ENCODE assay signal across 1 fruit fly cellular context in the genomic region with DNA sequence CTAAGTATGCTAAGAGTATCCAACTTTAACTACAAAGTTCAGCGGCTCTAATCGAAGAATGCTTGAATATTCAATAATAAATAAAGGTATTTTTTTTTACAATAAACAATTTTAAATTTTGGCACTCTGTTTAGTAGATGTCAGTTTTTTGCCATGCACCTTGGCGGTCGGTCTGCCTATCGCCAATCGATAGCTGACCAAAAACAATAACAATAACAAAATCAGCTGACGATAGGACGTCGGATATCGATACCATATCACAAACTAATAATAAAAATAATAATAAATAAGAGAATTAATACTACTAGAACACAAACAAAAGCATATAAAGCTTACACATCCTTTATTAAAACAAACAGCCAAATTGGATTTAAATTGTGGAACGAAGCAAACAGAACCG.
A peak's percentile ranks its signal among the peaks of the same experiment; 100 is the strongest.
TF ChIP-seq lines count a peak whose summit lies in the region.

A gene (plus strand): TSS at position 241 of the 400 bp plus-strand sequence.

TF ChIP-seq in whole organism, embryonic, 481 proteins besides CTCF, POLR2A, EP300 and RAD21 (continued from another document):
- peak; percentile 91 for TF ChIP-seq bbx (GFP tag; IDR thresholded peaks at IDR 0.05; lab: Robert Waterston, UW; ENCODE audit: partially characterized antibody)
- TF ChIP-seq CG1603 (tag; optimal IDR thresholded peaks at IDR 0.05; lab: Kevin White, UChicago) = peak; percentile 9
- TF ChIP-seq cato (GFP tag; optimal IDR thresholded peaks at IDR 0.05; lab: Kevin White, UChicago; ENCODE audit: borderline replicate concordance) = no peak
- no peak for TF ChIP-seq Dbx (GFP tag; IDR thresholded peaks at IDR 0.05; lab: Robert Waterston, UW)
- TF ChIP-seq CG10267 (tag; optimal IDR thresholded peaks at IDR 0.05; lab: Kevin White, UChicago) = peak; percentile 10
- peak; percentile 9 for TF ChIP-seq CG8924 (tag; optimal IDR thresholded peaks at IDR 0.05; lab: Kevin White, UChicago)
- TF ChIP-seq vnd (GFP tag; IDR thresholded peaks at IDR 0.05; lab: Robert Waterston, UW; ENCODE audit: partially characterized antibody) = peak; percentile 82
- no peak for TF ChIP-seq odd (GFP tag; optimal IDR thresholded peaks at IDR 0.05; lab: Kevin White, UChicago)
- TF ChIP-seq gsb-n (tag; optimal IDR thresholded peaks at IDR 0.05; lab: Kevin White, UChicago) = no peak
- peak; percentile 80 for TF ChIP-seq Scr (GFP tag; IDR thresholded peaks at IDR 0.05; lab: Robert Waterston, UW; ENCODE audit: partially characterized antibody)
- TF ChIP-seq knrl (GFP tag; IDR thresholded peaks at IDR 0.05; lab: Robert Waterston, UW; ENCODE audit: partially characterized antibody) = peak; percentile 64
- no peak for TF ChIP-seq ab (GFP tag; optimal IDR thresholded peaks at IDR 0.05; lab: Kevin White, UChicago)
- no peak for TF ChIP-seq CG14965 (GFP tag; optimal IDR thresholded peaks at IDR 0.05; lab: Kevin White, UChicago; ENCODE audit: borderline replicate concordance)
- no peak for TF ChIP-seq Blimp-1 (GFP tag; optimal IDR thresholded peaks at IDR 0.05; lab: Kevin White, UChicago)
- no peak for TF ChIP-seq Ssrp (tag; optimal IDR thresholded peaks at IDR 0.05; lab: Kevin White, UChicago)
- TF ChIP-seq trem (tag; optimal IDR thresholded peaks at IDR 0.05; lab: Kevin White, UChicago) = peak; percentile 17
- no peak for TF ChIP-seq bigmax (GFP tag; optimal IDR thresholded peaks at IDR 0.05; lab: Kevin White, UChicago)
- TF ChIP-seq CG12659 (GFP tag; optimal IDR thresholded peaks at IDR 0.05; lab: Kevin White, UChicago) = peak; percentile 15
- no peak for TF ChIP-seq CG8359 (GFP tag; optimal IDR thresholded peaks at IDR 0.05; lab: Kevin White, UChicago; ENCODE audit: borderline replicate concordance)
- TF ChIP-seq seq (GFP tag; IDR thresholded peaks at IDR 0.05; lab: Robert Waterston, UW) = no peak
- peak; percentile 59; the same call in 1 of the 2 replicates for TF ChIP-seq hbn (GFP tag; IDR thresholded peaks at IDR 0.05; lab: Robert Waterston, UW; ENCODE audit: partially characterized antibody)
- peak; percentile 80; the same call in 2 of the 3 replicates for TF ChIP-seq Opbp (GFP tag; IDR thresholded peaks at IDR 0.05; lab: Robert Waterston, UW; ENCODE audit: partially characterized antibody)
- TF ChIP-seq CG12942 (GFP tag; optimal IDR thresholded peaks at IDR 0.05; lab: Kevin White, UChicago) = no peak
- no peak for TF ChIP-seq CG17385 (GFP tag; optimal IDR thresholded peaks at IDR 0.05; lab: Kevin White, UChicago)
- TF ChIP-seq inv (GFP tag; IDR thresholded peaks at IDR 0.05; lab: Robert Waterston, UW; ENCODE audit: partially characterized antibody) = peak; percentile 68
- peak; percentile 3 for TF ChIP-seq sens (GFP tag; lab: Kevin White, UChicago)
- TF ChIP-seq crp (GFP tag; optimal IDR thresholded peaks at IDR 0.05; lab: Kevin White, UChicago) = peak in 1 of 2 experiments; percentile 84
- no peak for TF ChIP-seq CG33213 (GFP tag; optimal IDR thresholded peaks at IDR 0.05; lab: Kevin White, UChicago)
- peak; percentile 88 for TF ChIP-seq mld (GFP tag; IDR thresholded peaks at IDR 0.05; lab: Robert Waterston, UW; ENCODE audit: partially characterized antibody)
- peak; percentile 57; the same call in 2 of the 3 replicates for TF ChIP-seq Doc3 (GFP tag; IDR thresholded peaks at IDR 0.05; lab: Robert Waterston, UW; ENCODE audit: partially characterized antibody)
- TF ChIP-seq D19A (tag; optimal IDR thresholded peaks at IDR 0.05; lab: Kevin White, UChicago) = no peak
- TF ChIP-seq E2f2 (GFP tag; IDR thresholded peaks at IDR 0.05; lab: Robert Waterston, UW) = peak; percentile 94
- TF ChIP-seq hb (GFP tag; IDR thresholded peaks at IDR 0.05; lab: Robert Waterston, UW; ENCODE audit: partially characterized antibody) = peak; percentile 90
- TF ChIP-seq CG13287 (GFP tag; IDR thresholded peaks at IDR 0.05; lab: Robert Waterston, UW; ENCODE audit: partially characterized antibody) = peak; percentile 81
- TF ChIP-seq vvl (GFP tag; IDR thresholded peaks at IDR 0.05; lab: Robert Waterston, UW) = no peak
- TF ChIP-seq CG14014 (GFP tag; IDR thresholded peaks at IDR 0.05; lab: Robert Waterston, UW) = no peak
- TF ChIP-seq Dll (GFP tag; IDR thresholded peaks at IDR 0.05; lab: Robert Waterston, UW; ENCODE audit: partially characterized antibody) = peak; percentile 80
- peak; percentile 2 for TF ChIP-seq Myb (GFP tag; optimal IDR thresholded peaks at IDR 0.05; lab: Kevin White, UChicago)
- peak; percentile 78 for TF ChIP-seq zen2 (GFP tag; IDR thresholded peaks at IDR 0.05; lab: Robert Waterston, UW; ENCODE audit: partially characterized antibody)
- TF ChIP-seq pzg (GFP tag; optimal IDR thresholded peaks at IDR 0.05; lab: Kevin White, UChicago) = peak; percentile 60
- no peak for TF ChIP-seq mam (GFP tag; optimal IDR thresholded peaks at IDR 0.05; lab: Kevin White, UChicago)
- no peak for TF ChIP-seq CG4360 (GFP tag; IDR thresholded peaks at IDR 0.05; lab: Robert Waterston, UW)
- TF ChIP-seq psq (GFP tag; optimal IDR thresholded peaks at IDR 0.05; lab: Kevin White, UChicago) = no peak
- no peak for TF ChIP-seq Jarid2 (GFP tag; optimal IDR thresholded peaks at IDR 0.05; lab: Kevin White, UChicago)
- TF ChIP-seq sna (GFP tag; IDR thresholded peaks at IDR 0.05; lab: Robert Waterston, UW; ENCODE audit: partially characterized antibody) = peak; percentile 80
- TF ChIP-seq ato (GFP tag; IDR thresholded peaks at IDR 0.05; lab: Robert Waterston, UW; ENCODE audit: partially characterized antibody) = peak; percentile 90
- peak; percentile 54 for TF ChIP-seq stwl (tag; optimal IDR thresholded peaks at IDR 0.05; lab: Kevin White, UChicago)
- peak; percentile 78; the same call in 1 of the 2 replicates for TF ChIP-seq amos (GFP tag; IDR thresholded peaks at IDR 0.05; lab: Robert Waterston, UW; ENCODE audit: partially characterized antibody)
- TF ChIP-seq CG18011 (GFP tag; optimal IDR thresholded peaks at IDR 0.05; lab: Kevin White, UChicago) = peak; percentile 97
- TF ChIP-seq MTF-1 (GFP tag; optimal IDR thresholded peaks at IDR 0.05; lab: Kevin White, UChicago; ENCODE audit: borderline replicate concordance) = no peak
- TF ChIP-seq BEAF-32 (GFP tag; optimal IDR thresholded peaks at IDR 0.05; lab: Kevin White, UChicago) = peak; percentile 64
- no peak for TF ChIP-seq CG32772 (GFP tag; IDR thresholded peaks at IDR 0.05; lab: Robert Waterston, UW)
- TF ChIP-seq Ada2b (GFP tag; IDR thresholded peaks at IDR 0.05; lab: Robert Waterston, UW) = no peak
- peak; percentile 42 for TF ChIP-seq Med (GFP tag; lab: Kevin White, UChicago)
- no peak for TF ChIP-seq CG8290 (GFP tag; optimal IDR thresholded peaks at IDR 0.05; lab: Kevin White, UChicago)
- peak in 1 of 2 experiments; percentile 16 for TF ChIP-seq CG8290 (tag; optimal IDR thresholded peaks at IDR 0.05; lab: Kevin White, UChicago)
- no peak for TF ChIP-seq CG11504 (tag; optimal IDR thresholded peaks at IDR 0.05; lab: Kevin White, UChicago)
- TF ChIP-seq Nf-YC (tag; optimal IDR thresholded peaks at IDR 0.05; lab: Kevin White, UChicago) = peak; percentile 20
- TF ChIP-seq abd-A (tag; optimal IDR thresholded peaks at IDR 0.05; lab: Kevin White, UChicago) = no peak
- peak; percentile 71 for TF ChIP-seq MBD-R2 (GFP tag; IDR thresholded peaks at IDR 0.05; lab: Robert Waterston, UW)
- TF ChIP-seq CG7963 (GFP tag; IDR thresholded peaks at IDR 0.05; lab: Robert Waterston, UW; ENCODE audit: partially characterized antibody) = peak; percentile 93
- peak; percentile 71 for TF ChIP-seq unc-4 (GFP tag; IDR thresholded peaks at IDR 0.05; lab: Robert Waterston, UW; ENCODE audit: partially characterized antibody)
- no peak for TF ChIP-seq Oaz (GFP tag; IDR thresholded peaks at IDR 0.05; lab: Robert Waterston, UW)
- peak; percentile 80 for TF ChIP-seq CG16813 (GFP tag; IDR thresholded peaks at IDR 0.05; lab: Robert Waterston, UW; ENCODE audit: partially characterized antibody)
- no peak for TF ChIP-seq CG7745 (tag; optimal IDR thresholded peaks at IDR 0.05; lab: Kevin White, UChicago)
- TF ChIP-seq dati (GFP tag; IDR thresholded peaks at IDR 0.05; lab: Robert Waterston, UW) = no peak
- TF ChIP-seq nerfin-2 (GFP tag; IDR thresholded peaks at IDR 0.05; lab: Robert Waterston, UW; ENCODE audit: partially characterized antibody) = peak; percentile 96
- no peak for TF ChIP-seq CG17328 (GFP tag; IDR thresholded peaks at IDR 0.05; lab: Robert Waterston, UW)
- TF ChIP-seq CG2712 (tag; optimal IDR thresholded peaks at IDR 0.05; lab: Kevin White, UChicago) = peak; percentile 3
- peak; percentile 95 for TF ChIP-seq Dref (GFP tag; IDR thresholded peaks at IDR 0.05; lab: Robert Waterston, UW)
- no peak for TF ChIP-seq Pdp1 (GFP tag; optimal IDR thresholded peaks at IDR 0.05; lab: Kevin White, UChicago)
- TF ChIP-seq Adf1 (GFP tag; IDR thresholded peaks at IDR 0.05; lab: Robert Waterston, UW) = 0 out of 2 replicates have a peak, but pooled peaks have one; percentile 8
- peak; percentile 88 for TF ChIP-seq CG34224 (GFP tag; IDR thresholded peaks at IDR 0.05; lab: Robert Waterston, UW; ENCODE audit: partially characterized antibody)
- TF ChIP-seq CG6791 (GFP tag; IDR thresholded peaks at IDR 0.05; lab: Robert Waterston, UW; ENCODE audit: partially characterized antibody) = peak; percentile 93
- TF ChIP-seq MESR4 (GFP tag; optimal IDR thresholded peaks at IDR 0.05; lab: Kevin White, UChicago) = peak; percentile 4
- peak; percentile 75 for TF ChIP-seq CG2116 (GFP tag; optimal IDR thresholded peaks at IDR 0.05; lab: Kevin White, UChicago)
- no peak for TF ChIP-seq sima (GFP tag; optimal IDR thresholded peaks at IDR 0.05; lab: Kevin White, UChicago)
- no peak for TF ChIP-seq Dad (GFP tag; optimal IDR thresholded peaks at IDR 0.05; lab: Kevin White, UChicago)
- TF ChIP-seq tna (GFP tag; IDR thresholded peaks at IDR 0.05; lab: Robert Waterston, UW; ENCODE audit: partially characterized antibody) = peak; percentile 96
- no peak for TF ChIP-seq sisA (GFP tag; IDR thresholded peaks at IDR 0.05; lab: Robert Waterston, UW)
- no peak for TF ChIP-seq B-H1 (GFP tag; IDR thresholded peaks at IDR 0.05; lab: Robert Waterston, UW)
- no peak for TF ChIP-seq CG7786 (GFP tag; optimal IDR thresholded peaks at IDR 0.05; lab: Kevin White, UChicago)
- TF ChIP-seq CG14860 (GFP tag; IDR thresholded peaks at IDR 0.05; lab: Robert Waterston, UW; ENCODE audit: partially characterized antibody) = peak; percentile 87
- no peak for TF ChIP-seq CG13296 (GFP tag; optimal IDR thresholded peaks at IDR 0.05; lab: Kevin White, UChicago)
- no peak for TF ChIP-seq bcd (GFP tag; optimal IDR thresholded peaks at IDR 0.05; lab: Kevin White, UChicago)
- TF ChIP-seq wor (GFP tag; IDR thresholded peaks at IDR 0.05; lab: Robert Waterston, UW) = no peak
- peak; percentile 90 for TF ChIP-seq Bgb (GFP tag; IDR thresholded peaks at IDR 0.05; lab: Robert Waterston, UW; ENCODE audit: partially characterized antibody)
- no peak for TF ChIP-seq ci (GFP tag; IDR thresholded peaks at IDR 0.05; lab: Robert Waterston, UW)
- TF ChIP-seq kay (GFP tag; optimal IDR thresholded peaks at IDR 0.05; lab: Kevin White, UChicago) = no peak
- peak; percentile 85 for TF ChIP-seq Dp (GFP tag; optimal IDR thresholded peaks at IDR 0.05; lab: Kevin White, UChicago)
- no peak for TF ChIP-seq scrt (GFP tag; optimal IDR thresholded peaks at IDR 0.05; lab: Kevin White, UChicago)
